Worm (Caenorhabditis elegans) whole organism, late embryonic: ENCODE results near the gene R102.11.

Experiments
- C08G9.2 ChIP-seq: sonication (generic microtip); optimal IDR thresholded peaks from 2 replicates; lab custom pipeline; 2016; ENCODE audit warnings: mild to moderate bottlenecking, missing genetic modification characterization, moderate library complexity, missing compliant biosample characterization
- C38D4.7 ChIP-seq: fragments of 200-800 bp; sonication (Bioruptor generic); optimal IDR thresholded peaks from 2 replicates; lab custom pipeline; 2018; ENCODE audit warnings: mild to moderate bottlenecking, missing genetic modification characterization, moderate library complexity, missing compliant biosample characterization
- K09A11.1 ChIP-seq: sonication (generic microtip); optimal IDR thresholded peaks from 2 replicates; lab custom pipeline; 2017; ENCODE audit warnings: antibody characterized with exemption, mild to moderate bottlenecking, missing genetic modification characterization, missing compliant biosample characterization; ENCODE audit not compliant: insufficient read depth
- T23F11.4 ChIP-seq: fragments of 200-800 bp; sonication (Bioruptor generic); optimal IDR thresholded peaks from 2 replicates; lab custom pipeline; 2018; ENCODE audit warnings: mild to moderate bottlenecking, missing genetic modification characterization, missing compliant biosample characterization
- ahr-1 ChIP-seq: sonication (generic microtip); optimal IDR thresholded peaks from 2 replicates; lab custom pipeline; 2016; ENCODE audit warnings: missing genetic modification characterization, missing compliant biosample characterization
- ama-1 ChIP-seq: fragments of 150-350 bp; optimal IDR thresholded peaks from 2 replicates; lab custom pipeline; 2014
- ceh-14 ChIP-seq: sonication (generic microtip); optimal IDR thresholded peaks from 2 replicates; lab custom pipeline; 2016; ENCODE audit warnings: missing genotype, missing genetic modification characterization, missing compliant biosample characterization
- ceh-19 ChIP-seq: fragments of 200-800 bp; sonication (Bioruptor generic); optimal IDR thresholded peaks from 2 replicates; lab custom pipeline; 2018; ENCODE audit warnings: mild to moderate bottlenecking, missing genetic modification characterization, missing compliant biosample characterization
- ceh-2 ChIP-seq: sonication (generic microtip); optimal IDR thresholded peaks from 2 replicates; lab custom pipeline; 2016; ENCODE audit warnings: missing genotype, missing genetic modification characterization, missing compliant biosample characterization
- ceh-22 ChIP-seq: sonication (generic microtip); optimal IDR thresholded peaks from 2 replicates; lab custom pipeline; 2017; ENCODE audit warnings: missing biosample characterization, missing genetic modification characterization
- ceh-31 ChIP-seq: sonication (generic microtip); optimal IDR thresholded peaks from 2 replicates; lab custom pipeline; 2016; ENCODE audit warnings: missing genetic modification characterization, missing compliant biosample characterization
- ceh-34 ChIP-seq: sonication (generic microtip); optimal IDR thresholded peaks from 2 replicates; lab custom pipeline; 2016; ENCODE audit warnings: mild to moderate bottlenecking, missing genetic modification characterization, missing compliant biosample characterization
- ceh-6 ChIP-seq: fragments of 200-800 bp; sonication (Bioruptor generic); optimal IDR thresholded peaks from 2 replicates; lab custom pipeline; 2018; ENCODE audit warnings: mild to moderate bottlenecking, missing genetic modification characterization, missing compliant biosample characterization
- dmd-4 ChIP-seq: sonication (generic microtip); optimal IDR thresholded peaks from 2 replicates; lab custom pipeline; 2016; ENCODE audit warnings: borderline replicate concordance, missing genetic modification characterization, missing compliant biosample characterization
- dve-1 ChIP-seq: sonication (generic microtip); optimal IDR thresholded peaks from 2 replicates; lab custom pipeline; 2017; ENCODE audit warnings: antibody characterized with exemption, mild to moderate bottlenecking, missing genetic modification characterization, missing compliant biosample characterization
- elt-2 ChIP-seq: sonication (generic microtip); optimal IDR thresholded peaks from 2 replicates; lab custom pipeline; 2016; ENCODE audit warnings: missing genetic modification reagents, missing genetic modification characterization, missing compliant biosample characterization
- elt-4 ChIP-seq: sonication (generic microtip); optimal IDR thresholded peaks from 2 replicates; lab custom pipeline; 2016; ENCODE audit warnings: missing genetic modification characterization, missing compliant biosample characterization
- eyg-1 ChIP-seq: sonication (generic microtip); optimal IDR thresholded peaks from 2 replicates; lab custom pipeline; 2016; ENCODE audit warnings: missing genotype, missing genetic modification characterization, missing compliant biosample characterization
- fkh-10 ChIP-seq: fragments of 150-350 bp; optimal IDR thresholded peaks from 2 replicates; lab custom pipeline; 2014; ENCODE audit warnings: missing biosample characterization, missing genetic modification reagents, missing genetic modification characterization
- fkh-6 ChIP-seq: sonication (generic microtip); optimal IDR thresholded peaks from 2 replicates; lab custom pipeline; 2016; ENCODE audit warnings: missing genetic modification characterization, missing compliant biosample characterization
- hlh-8 ChIP-seq: sonication (generic microtip); optimal IDR thresholded peaks from 2 replicates; lab custom pipeline; 2016; ENCODE audit warnings: missing genotype, missing genetic modification characterization, missing compliant biosample characterization
- lin-11 ChIP-seq: fragments of 200-800 bp; sonication (Bioruptor generic); optimal IDR thresholded peaks from 2 replicates; lab custom pipeline; 2018; ENCODE audit warnings: mild to moderate bottlenecking, missing genetic modification characterization, missing compliant biosample characterization
- madf-2 ChIP-seq: sonication (generic microtip); optimal IDR thresholded peaks from 2 replicates; lab custom pipeline; 2017; ENCODE audit warnings: missing genetic modification characterization, missing compliant biosample characterization
- mec-3 ChIP-seq: sonication (generic microtip); optimal IDR thresholded peaks from 2 replicates; lab custom pipeline; 2016; ENCODE audit warnings: borderline replicate concordance, missing genetic modification characterization, missing compliant biosample characterization
- nfya-1 ChIP-seq: sonication (generic microtip); optimal IDR thresholded peaks from 2 replicates; lab custom pipeline; 2017; ENCODE audit warnings: missing genetic modification characterization, mild to moderate bottlenecking, missing compliant biosample characterization, antibody characterized with exemption, moderate library complexity
- nhr-11 ChIP-seq: fragments of 150-350 bp; optimal IDR thresholded peaks from 2 replicates; lab custom pipeline; 2014; ENCODE audit warnings: missing biosample characterization, missing genetic modification characterization
- npax-4 ChIP-seq: sonication (generic microtip); optimal IDR thresholded peaks from 2 replicates; lab custom pipeline; 2016; ENCODE audit warnings: missing genetic modification characterization, missing compliant biosample characterization
- pat-9 ChIP-seq: fragments of 200-800 bp; sonication (Bioruptor generic); optimal IDR thresholded peaks from 2 replicates; lab custom pipeline; 2018; ENCODE audit warnings: mild to moderate bottlenecking, missing genetic modification characterization, moderate library complexity, missing compliant biosample characterization
- pax-1 ChIP-seq: fragments of 150-350 bp; optimal IDR thresholded peaks from 2 replicates; lab custom pipeline; 2014; ENCODE audit warnings: missing biosample characterization, missing genetic modification characterization
- pros-1 ChIP-seq: fragments of 150-350 bp; optimal IDR thresholded peaks from 2 replicates; lab custom pipeline; 2014; ENCODE audit warnings: missing biosample characterization, missing genetic modification reagents, missing genetic modification characterization
- ref-2 ChIP-seq: sonication (generic microtip); optimal IDR thresholded peaks from 2 replicates; lab custom pipeline; 2016; ENCODE audit warnings: missing genetic modification characterization, missing compliant biosample characterization
- rnt-1 ChIP-seq: sonication (generic microtip); optimal IDR thresholded peaks from 2 replicates; lab custom pipeline; 2016; ENCODE audit warnings: missing genetic modification characterization, missing compliant biosample characterization
- sdc-2 ChIP-seq: sonication (generic microtip); optimal IDR thresholded peaks from 2 replicates; lab custom pipeline; 2016; ENCODE audit warnings: missing genotype, missing genetic modification characterization, missing compliant biosample characterization
- ttx-3 ChIP-seq: sonication (generic microtip); optimal IDR thresholded peaks from 2 replicates; lab custom pipeline; 2016; ENCODE audit warnings: missing genetic modification reagents, missing genetic modification characterization, missing compliant biosample characterization
- zip-5 ChIP-seq: sonication (generic microtip); optimal IDR thresholded peaks from 2 replicates; lab custom pipeline; 2016; ENCODE audit warnings: missing genetic modification characterization, missing compliant biosample characterization
- ztf-16 ChIP-seq: sonication (generic microtip); optimal IDR thresholded peaks from 2 replicates; lab custom pipeline; 2017; ENCODE audit warnings: missing genetic modification characterization, missing compliant biosample characterization

The R102.11 gene

DNA sequence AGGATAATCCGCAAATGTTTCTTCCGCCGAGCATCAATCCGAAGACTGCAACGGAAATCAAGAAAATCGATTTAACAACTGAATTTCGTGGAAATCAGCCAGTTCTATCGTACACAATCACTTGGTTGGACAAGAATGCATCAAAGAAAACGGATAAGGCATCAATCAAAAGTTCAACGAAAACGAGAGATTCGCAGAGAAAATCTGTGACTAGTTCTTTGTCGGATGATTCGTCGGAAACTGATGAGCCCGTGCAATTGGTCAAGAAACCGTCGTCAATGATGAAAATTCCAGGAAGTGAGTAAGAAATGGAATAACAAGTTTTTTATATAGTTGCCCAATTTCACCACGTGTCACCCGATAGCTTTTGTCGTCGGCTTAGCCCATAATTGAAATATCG, 6.5 kb upstream of the R102.11 start, which contains the start of gene R102.6:
Gene R102.6, minus strand, starts transcription at position 101 of the 400 bp plus-strand sequence.
- TF ChIP-seq elt-4 (tag; lab: Kevin White, UChicago) (no peak), zip-5 (no peak)

DNA sequence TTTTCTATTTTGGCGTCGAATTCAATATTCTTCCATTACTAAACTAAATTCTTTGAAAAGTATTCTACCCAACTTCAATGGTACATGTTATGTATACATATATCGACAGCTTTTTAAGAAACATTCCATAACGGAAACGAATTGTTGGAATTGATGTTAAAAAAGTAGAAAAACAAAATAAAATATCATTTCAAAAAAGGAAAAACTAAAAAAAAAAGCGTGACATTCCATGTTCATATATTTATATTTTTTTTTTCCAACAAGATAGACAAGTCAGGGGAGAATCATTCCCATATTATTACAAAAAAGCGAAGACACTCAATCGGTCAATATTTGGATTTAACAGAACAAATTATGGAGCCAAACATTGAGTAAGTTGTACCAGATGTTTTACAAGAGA, 5.6 kb upstream of the R102.11 start, which contains the start of gene R102.10:
Gene R102.10, plus strand, starts transcription at position 301 of the 400 bp plus-strand sequence.
- TF ChIP-seq K09A11.1 (tag; lab: Kevin White, UChicago) = no peak
- no peak for TF ChIP-seq nfya-1
- TF ChIP-seq madf-2 = no peak
- TF ChIP-seq ceh-19 (GFP tag; lab: Kevin White, UChicago) = no peak
- no peak for TF ChIP-seq dve-1 (tag; lab: Kevin White, UChicago)
- no peak for TF ChIP-seq ama-1 (lab: Kevin White, UChicago)
- TF ChIP-seq, all 69 proteins: peak for 0

DNA sequence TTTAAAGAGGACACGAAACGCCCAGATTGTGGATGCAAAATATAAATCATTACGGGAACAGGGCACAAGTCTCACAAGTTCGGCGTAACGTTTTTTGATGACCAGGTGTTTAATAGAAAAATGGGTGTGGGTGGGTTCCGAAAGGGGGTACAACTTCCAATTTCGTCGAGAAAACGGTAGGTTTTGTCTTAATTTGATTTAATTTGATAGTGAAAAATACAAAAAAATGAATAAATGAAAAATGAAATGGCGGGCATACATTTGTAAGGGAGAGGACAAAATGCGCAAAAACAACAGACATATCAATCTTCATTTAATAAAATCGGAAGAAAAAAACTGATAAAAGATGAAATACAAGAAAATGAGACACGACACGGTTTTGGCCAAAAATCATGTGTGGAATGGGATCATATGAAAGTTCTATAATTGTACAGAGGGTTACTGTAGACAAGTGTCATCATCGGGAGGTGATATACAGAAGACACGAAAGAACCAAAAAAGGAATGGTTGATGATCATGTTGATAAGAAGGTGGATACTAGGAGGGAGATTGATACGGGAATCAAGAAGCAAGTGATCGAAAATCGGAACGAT, 2.4 kb upstream of the R102.11 start:
- no peak for TF ChIP-seq ceh-22
- TF ChIP-seq ceh-2 (tag; lab: Kevin White, UChicago) = no peak
- no peak for TF ChIP-seq sdc-2 (tag; lab: Kevin White, UChicago)
- TF ChIP-seq pax-1 = no peak
- TF ChIP-seq ceh-6 (GFP tag; lab: Kevin White, UChicago) = no peak
- TF ChIP-seq T23F11.4 (GFP tag; lab: Kevin White, UChicago) = no peak
- TF ChIP-seq ceh-14 (tag; lab: Kevin White, UChicago) = no peak
- no peak for TF ChIP-seq ttx-3 (tag; lab: Kevin White, UChicago)
- no peak for TF ChIP-seq eyg-1 (tag; lab: Kevin White, UChicago)
- TF ChIP-seq ceh-31 (tag; lab: Kevin White, UChicago) = no peak
- TF ChIP-seq pat-9 (tag; lab: Kevin White, UChicago) = no peak
- no peak for TF ChIP-seq C08G9.2
- TF ChIP-seq fkh-6 (tag; lab: Kevin White, UChicago) = no peak

DNA sequence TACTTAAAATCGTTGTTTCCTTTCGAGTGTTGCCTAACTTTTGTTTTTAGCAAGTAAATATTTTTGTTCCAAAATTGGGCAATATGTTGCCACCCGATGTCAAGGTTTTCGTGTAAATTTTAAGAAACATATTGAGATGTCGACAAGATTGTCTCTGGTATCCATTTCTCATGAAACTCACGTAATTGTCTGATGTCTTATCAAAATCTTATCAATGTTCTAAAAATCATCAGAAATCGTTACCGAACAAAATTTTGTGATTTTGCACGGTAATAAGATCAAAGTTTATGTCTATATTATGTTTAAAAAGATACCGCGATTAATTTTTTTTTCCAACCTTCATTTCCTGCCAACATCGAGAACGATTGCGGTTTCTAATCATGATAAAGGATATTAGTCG, 560 bp downstream of the R102.11 start:
- TF ChIP-seq nfya-1 (no peak), ceh-6 (GFP tag; lab: Kevin White, UChicago) (no peak), T23F11.4 (GFP tag; lab: Kevin White, UChicago) (no peak), hlh-8 (tag; lab: Kevin White, UChicago) (no peak), lin-11 (tag; lab: Kevin White, UChicago) (no peak), fkh-10 (GFP tag; lab: Kevin White, UChicago) (no peak), ceh-19 (GFP tag; lab: Kevin White, UChicago) (no peak), ceh-34 (no peak), mec-3 (tag; lab: Kevin White, UChicago) (no peak), elt-2 (no peak), ceh-22 (no peak), eyg-1 (tag; lab: Kevin White, UChicago) (no peak), K09A11.1 (tag; lab: Kevin White, UChicago) (no peak)

DNA sequence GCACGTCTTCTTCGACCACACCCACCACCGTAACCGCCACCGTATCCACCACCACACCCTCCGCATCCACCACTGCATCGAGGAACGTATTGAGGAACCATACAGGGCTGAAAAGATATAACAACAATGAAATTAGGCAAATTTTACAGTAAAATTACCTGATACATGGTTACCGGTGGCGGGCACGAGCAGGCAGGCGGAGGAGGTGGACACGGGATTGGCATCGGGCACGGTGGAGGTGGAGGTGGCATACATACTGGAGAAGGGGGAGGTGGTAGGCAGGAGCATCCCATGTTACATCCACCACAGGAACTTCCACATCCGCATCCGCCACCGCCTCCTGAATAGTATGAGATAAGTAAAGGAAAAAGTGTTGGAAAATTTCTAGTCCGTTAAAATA, 1.1 kb downstream of the R102.11 start:
- TF ChIP-seq T23F11.4 (GFP tag; lab: Kevin White, UChicago) (no peak), pros-1 (tag; lab: Kevin White, UChicago) (no peak), npax-4 (tag; lab: Kevin White, UChicago) (no peak), ztf-16 (no peak), fkh-6 (tag; lab: Kevin White, UChicago) (no peak), nhr-11 (tag; lab: Kevin White, UChicago) (no peak), pat-9 (tag; lab: Kevin White, UChicago) (no peak), zip-5 (no peak), ceh-2 (tag; lab: Kevin White, UChicago) (no peak), ceh-14 (tag; lab: Kevin White, UChicago) (no peak), ama-1 (lab: Kevin White, UChicago) (no peak), lin-11 (tag; lab: Kevin White, UChicago) (no peak), sdc-2 (tag; lab: Kevin White, UChicago) (no peak), rnt-1 (no peak), dmd-4 (tag; lab: Kevin White, UChicago) (no peak), ahr-1 (no peak), ref-2 (no peak), C38D4.7 (GFP tag; lab: Kevin White, UChicago) (no peak)
